Worm (Caenorhabditis elegans): ENCODE data around the gene lact-8.

DNA sequence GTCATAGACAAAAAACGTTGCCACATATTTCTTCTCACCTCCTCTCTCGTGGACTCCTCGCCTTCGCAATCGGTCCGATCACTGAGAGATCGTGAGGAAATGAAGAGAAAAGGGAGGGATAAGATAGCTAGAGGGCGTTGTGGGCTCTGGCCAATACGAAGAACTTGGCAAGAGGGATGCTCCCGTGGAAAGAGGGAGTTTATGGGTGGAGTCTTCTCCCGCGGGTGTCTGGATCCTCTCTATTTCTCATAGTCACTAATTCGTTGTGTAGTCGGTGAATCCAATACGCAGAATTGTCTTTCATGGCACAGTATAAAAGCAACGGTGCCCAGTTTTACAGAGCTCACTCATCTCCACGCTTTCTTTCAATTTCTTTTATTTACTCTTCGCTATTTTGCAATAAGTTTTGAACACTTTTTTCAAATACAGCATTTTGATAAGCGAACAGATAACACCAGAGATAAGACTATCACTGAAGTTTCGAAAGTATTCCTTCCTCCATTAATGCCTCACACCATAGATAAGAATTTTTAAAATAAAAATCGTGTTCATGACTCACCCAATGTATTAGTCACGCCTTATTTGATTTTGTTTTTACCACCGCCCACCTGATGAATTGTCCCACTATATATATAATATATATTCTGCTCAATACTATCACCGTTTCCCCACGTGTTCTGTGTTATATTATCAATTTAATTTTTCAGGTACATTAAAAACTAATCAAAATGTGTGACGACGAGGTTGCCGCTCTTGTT, 12.9 kb downstream of the lact-8 start, which contains the start of gene act-1:
- TF ChIP-seq nhr-237 (tag; optimal IDR thresholded peaks at IDR 0.05) (no peak), lsy-12 (tag; optimal IDR thresholded peaks at IDR 0.05) (no peak), mdl-1 (tag; optimal IDR thresholded peaks at IDR 0.05) (no peak), lin-15B (tag; optimal IDR thresholded peaks at IDR 0.05) (no peak), ztf-11 (tag; optimal IDR thresholded peaks at IDR 0.05) (no peak), ama-1 (optimal IDR thresholded peaks at IDR 0.05) (peak; percentile 6), nhr-77 (tag; optimal IDR thresholded peaks at IDR 0.05) (no peak), ceh-9 (tag; optimal IDR thresholded peaks at IDR 0.05) (no peak), ztf-4 (tag; optimal IDR thresholded peaks at IDR 0.05) (no peak), lin-39 (tag; optimal IDR thresholded peaks at IDR 0.05) (no peak), nhr-28 (tag; optimal IDR thresholded peaks at IDR 0.05) (no peak), ceh-16 (tag; optimal IDR thresholded peaks at IDR 0.05) (no peak), R02D3.7 (tag; optimal IDR thresholded peaks at IDR 0.05) (no peak)

Measured in whole organism, L3 larva.